Fruit fly (Drosophila melanogaster) whole organism, prepupa: ENCODE data around the gene CG13896.

Experiments used
- CG10631 ChIP-seq: fragments of 200-800 bp; sonication (Bioruptor generic); optimal IDR thresholded peaks from 2 replicates; lab custom pipeline; 2016; ENCODE audit warnings: missing biosample characterization, missing genetic modification characterization
- CG10669 ChIP-seq: fragments of 200-800 bp; sonication (Bioruptor generic); optimal IDR thresholded peaks from 3 replicates; lab custom pipeline; 2018; ENCODE audit warnings: missing biosample characterization, mild to moderate bottlenecking, missing genetic modification characterization, moderate library complexity
- CG11762 ChIP-seq: fragments of 200-800 bp; sonication (Bioruptor generic); optimal IDR thresholded peaks from 3 replicates; lab custom pipeline; 2016; ENCODE audit warnings: missing biosample characterization, missing genetic modification characterization; ENCODE audit not compliant: insufficient read depth
- CG11902 ChIP-seq: fragments of 200-800 bp; sonication (Bioruptor generic); optimal IDR thresholded peaks from 3 replicates; lab custom pipeline; 2016; ENCODE audit warnings: missing biosample characterization, missing genetic modification characterization
- CG15336 ChIP-seq: fragments of 200-800 bp; sonication (Bioruptor generic); IDR thresholded peaks from 2 replicates; pipeline ENCODE4 v1.3.6; 2022; ENCODE audit warnings: missing biosample characterization, missing genetic modification characterization
- CG1621 ChIP-seq: fragments of 200-800 bp; sonication (Bioruptor generic); optimal IDR thresholded peaks from 3 replicates; lab custom pipeline; 2018; ENCODE audit warnings: missing biosample characterization, mild to moderate bottlenecking, missing genetic modification characterization
- CG16779 ChIP-seq: fragments of 200-800 bp; sonication (Bioruptor generic); optimal IDR thresholded peaks from 3 replicates; lab custom pipeline; 2017; ENCODE audit warnings: missing biosample characterization, mild to moderate bottlenecking, missing genetic modification characterization
- CG3032 ChIP-seq: fragments of 200-800 bp; optimal IDR thresholded peaks from 2 replicates; lab custom pipeline; 2019; ENCODE audit warnings: missing biosample characterization, mild to moderate bottlenecking, missing genetic modification characterization, moderate library complexity
- CG31627 ChIP-seq: fragments of 200-800 bp; sonication (Bioruptor generic); optimal IDR thresholded peaks from 3 replicates; lab custom pipeline; 2016; ENCODE audit warnings: missing biosample characterization, missing genetic modification characterization
- CG34406 ChIP-seq: fragments of 200-800 bp; sonication (Bioruptor generic); optimal IDR thresholded peaks from 3 replicates; lab custom pipeline; 2016; ENCODE audit warnings: missing biosample characterization, missing genetic modification characterization
- CG3919 ChIP-seq: fragments of 200-800 bp; sonication (Bioruptor generic); optimal IDR thresholded peaks from 3 replicates; lab custom pipeline; 2016; ENCODE audit warnings: missing biosample characterization, missing genetic modification characterization
- CG4318 ChIP-seq: fragments of 200-800 bp; sonication (Bioruptor generic); optimal IDR thresholded peaks from 3 replicates; lab custom pipeline; 2017; ENCODE audit warnings: missing biosample characterization, mild to moderate bottlenecking, missing genetic modification characterization
- CG6163 ChIP-seq: fragments of 200-800 bp; sonication (Bioruptor generic); IDR thresholded peaks from 3 replicates; pipeline ENCODE4 v1.3.6; 2022; ENCODE audit warnings: missing biosample characterization, missing genetic modification characterization
- CG6276 ChIP-seq: fragments of 200-800 bp; sonication (Bioruptor generic); optimal IDR thresholded peaks from 2 replicates; lab custom pipeline; 2017; ENCODE audit warnings: missing biosample characterization, mild to moderate bottlenecking, missing genetic modification characterization
- CG6792 ChIP-seq: fragments of 200-800 bp; sonication (Bioruptor generic); optimal IDR thresholded peaks from 3 replicates; lab custom pipeline; 2016; ENCODE audit warnings: missing biosample characterization, missing genetic modification characterization
- CG6808 ChIP-seq: fragments of 200-800 bp; sonication (Bioruptor generic); optimal IDR thresholded peaks from 3 replicates; lab custom pipeline; 2017; ENCODE audit warnings: missing biosample characterization, missing genetic modification characterization, mild to moderate bottlenecking, moderate library complexity, missing genetic modification reagents
- CG6854 ChIP-seq: fragments of 200-800 bp; sonication (Bioruptor generic); optimal IDR thresholded peaks from 2 replicates; lab custom pipeline; 2017; ENCODE audit warnings: missing biosample characterization, mild to moderate bottlenecking, missing genetic modification characterization
- CG8119 ChIP-seq: fragments of 200-800 bp; sonication (Bioruptor generic); IDR thresholded peaks from 3 replicates; pipeline ENCODE4 v1.3.6; 2022; ENCODE audit warnings: missing biosample characterization, missing genetic modification characterization
- CG8319 ChIP-seq: fragments of 200-800 bp; sonication (Bioruptor generic); optimal IDR thresholded peaks from 3 replicates; lab custom pipeline; 2016; ENCODE audit warnings: missing biosample characterization, missing genetic modification characterization
- CG8632 ChIP-seq: fragments of 200-800 bp; sonication (Bioruptor generic); optimal IDR thresholded peaks from 3 replicates; lab custom pipeline; 2016; ENCODE audit warnings: missing biosample characterization, missing genetic modification characterization
- CG9139 ChIP-seq: fragments of 200-800 bp; sonication (Bioruptor generic); optimal IDR thresholded peaks from 3 replicates; lab custom pipeline; 2017; ENCODE audit warnings: missing biosample characterization, mild to moderate bottlenecking, missing genetic modification characterization
- Eip75B ChIP-seq: fragments of 200-800 bp; sonication (Bioruptor generic); optimal IDR thresholded peaks from 3 replicates; lab custom pipeline; 2016; ENCODE audit warnings: missing biosample characterization, missing genetic modification characterization
- Eip93F ChIP-seq: fragments of 200-800 bp; sonication (Bioruptor generic); optimal IDR thresholded peaks from 2 replicates; lab custom pipeline; 2016; ENCODE audit warnings: missing biosample characterization, mild to moderate bottlenecking, missing genetic modification characterization
- Ets21C ChIP-seq: fragments of 200-800 bp; sonication (Bioruptor generic); optimal IDR thresholded peaks from 3 replicates; lab custom pipeline; 2016; ENCODE audit warnings: missing biosample characterization, missing genetic modification characterization
- Ets96B ChIP-seq: fragments of 200-800 bp; optimal IDR thresholded peaks from 2 replicates; lab custom pipeline; 2019; ENCODE audit warnings: missing biosample characterization, mild to moderate bottlenecking, missing genetic modification characterization, moderate library complexity
- Gug ChIP-seq: fragments of 200-800 bp; sonication (Bioruptor generic); IDR thresholded peaks from 2 replicates; pipeline ENCODE4 v1.3.6; 2022; ENCODE audit warnings: missing biosample characterization, missing genetic modification characterization
- Hr38 ChIP-seq: sonication (Bioruptor generic); optimal IDR thresholded peaks from 2 replicates; lab custom pipeline; 2016; ENCODE audit warnings: missing biosample characterization, missing genetic modification characterization
- Hr4 ChIP-seq: fragments of 200-800 bp; sonication (Bioruptor generic); optimal IDR thresholded peaks from 3 replicates; lab custom pipeline; 2016; ENCODE audit warnings: missing biosample characterization, missing genetic modification characterization
- Met ChIP-seq: fragments of 200-800 bp; sonication (Bioruptor generic); optimal IDR thresholded peaks from 3 replicates; lab custom pipeline; 2016; ENCODE audit warnings: missing biosample characterization, missing genetic modification characterization
- OdsH ChIP-seq: fragments of 200-800 bp; sonication (Bioruptor generic); optimal IDR thresholded peaks from 3 replicates; lab custom pipeline; 2016; ENCODE audit warnings: missing biosample characterization, missing genetic modification characterization
- Smox ChIP-seq: fragments of 200-800 bp; sonication (Bioruptor generic); optimal IDR thresholded peaks from 3 replicates; lab custom pipeline; 2016; ENCODE audit warnings: missing biosample characterization, missing genetic modification characterization
- Sox102F ChIP-seq: fragments of 200-800 bp; sonication (Bioruptor generic); optimal IDR thresholded peaks from 2 replicates; lab custom pipeline; 2016; ENCODE audit warnings: missing biosample characterization, mild to moderate bottlenecking, missing genetic modification characterization
- Sox14 ChIP-seq: fragments of 200-800 bp; sonication (Bioruptor generic); optimal IDR thresholded peaks from 3 replicates; lab custom pipeline; 2016; ENCODE audit warnings: missing biosample characterization, missing genetic modification characterization
- achi ChIP-seq: fragments of 200-800 bp; sonication (Bioruptor generic); optimal IDR thresholded peaks from 3 replicates; lab custom pipeline; 2016; ENCODE audit warnings: missing biosample characterization, missing genetic modification characterization
- acj6 ChIP-seq: fragments of 200-800 bp; sonication (Bioruptor generic); optimal IDR thresholded peaks from 3 replicates; lab custom pipeline; 2016; ENCODE audit warnings: missing biosample characterization, missing genetic modification characterization
- cyc ChIP-seq: fragments of 200-800 bp; sonication (Bioruptor generic); optimal IDR thresholded peaks from 3 replicates; lab custom pipeline; 2016; ENCODE audit warnings: missing biosample characterization, missing genetic modification characterization
- dac ChIP-seq: fragments of 200-800 bp; sonication (Bioruptor generic); optimal IDR thresholded peaks from 2 replicates; lab custom pipeline; 2017; ENCODE audit warnings: missing biosample characterization, mild to moderate bottlenecking, missing genetic modification characterization
- dsx ChIP-seq: fragments of 200-800 bp; optimal IDR thresholded peaks from 3 replicates; lab custom pipeline; 2019; ENCODE audit warnings: missing biosample characterization, mild to moderate bottlenecking, missing genetic modification characterization, moderate library complexity; ENCODE audit not compliant: poor library complexity, severe bottlenecking
- eg ChIP-seq: fragments of 200-800 bp; sonication (Bioruptor generic); IDR thresholded peaks from 3 replicates; pipeline ENCODE4 v1.3.6; 2022; ENCODE audit warnings: missing biosample characterization, missing genetic modification characterization
- esn ChIP-seq: fragments of 200-800 bp; sonication (Bioruptor generic); optimal IDR thresholded peaks from 2 replicates; lab custom pipeline; 2016; ENCODE audit warnings: missing biosample characterization, mild to moderate bottlenecking, missing genetic modification characterization, moderate library complexity
- lz ChIP-seq: fragments of 200-800 bp; sonication (Bioruptor generic); optimal IDR thresholded peaks from 3 replicates; lab custom pipeline; 2016; ENCODE audit warnings: missing biosample characterization, missing genetic modification characterization
- pdm3 ChIP-seq: fragments of 200-800 bp; sonication (Bioruptor generic); optimal IDR thresholded peaks from 3 replicates; lab custom pipeline; 2016; ENCODE audit warnings: missing biosample characterization, missing genetic modification characterization
- salr ChIP-seq, 2 experiments: fragments of 200-800 bp; sonication (Bioruptor generic); optimal IDR thresholded peaks; 3 replicates each; lab custom pipeline; 2016 to 2018; ENCODE audit warnings: missing biosample characterization in 2 of 2, missing genetic modification characterization in 2 of 2, mild to moderate bottlenecking in 1 of 2
- spab ChIP-seq: fragments of 200-800 bp; sonication (Bioruptor generic); optimal IDR thresholded peaks from 2 replicates; lab custom pipeline; 2017; ENCODE audit warnings: missing biosample characterization, mild to moderate bottlenecking, missing genetic modification characterization, missing genetic modification reagents
- ss ChIP-seq, 2 experiments: fragments of 200-800 bp; sonication (Bioruptor generic); optimal IDR thresholded peaks; 2 replicates in 1 of 2; 3 replicates in 1 of 2; lab custom pipeline; 2017 to 2018; ENCODE audit warnings: mild to moderate bottlenecking in 2 of 2, missing biosample characterization in 2 of 2, missing genetic modification characterization in 2 of 2, moderate library complexity in 1 of 2
- svp ChIP-seq: fragments of 200-800 bp; sonication (Bioruptor generic); peaks from one replicate; lab custom pipeline; 2016; ENCODE audit warnings: missing biosample characterization, missing genetic modification characterization
- topi ChIP-seq: fragments of 200-800 bp; sonication (Bioruptor generic); optimal IDR thresholded peaks from 3 replicates; lab custom pipeline; 2016; ENCODE audit warnings: missing biosample characterization, missing genetic modification characterization
- vri ChIP-seq: fragments of 200-800 bp; sonication (Bioruptor generic); optimal IDR thresholded peaks from 3 replicates; lab custom pipeline; 2016; ENCODE audit warnings: missing biosample characterization, mild to moderate bottlenecking, missing genetic modification characterization

The CG13896 gene

DNA sequence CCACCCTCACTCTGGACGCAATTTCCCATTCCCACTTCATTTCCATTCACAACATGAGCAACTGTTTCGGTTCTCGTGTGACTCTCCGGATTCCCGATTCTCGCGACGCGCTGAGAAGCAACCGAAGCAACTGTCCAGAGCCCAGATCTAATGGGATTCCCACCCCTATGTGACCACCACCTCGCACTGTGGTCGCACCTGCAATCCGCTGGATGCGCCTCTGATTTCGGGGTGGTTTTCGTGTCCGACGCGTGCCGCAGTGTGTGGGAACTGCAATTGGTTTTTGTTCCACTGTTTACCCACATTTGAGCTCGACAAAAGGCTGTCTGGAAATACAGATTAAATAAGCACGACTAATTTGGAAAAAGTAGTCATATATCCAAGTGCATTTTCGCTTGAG lies 35.8 kb downstream of the CG13896 start:
- no peak for TF ChIP-seq lz (GFP tag; lab: Kevin White, UChicago)
- no peak for TF ChIP-seq CG6854
- no peak for TF ChIP-seq CG10669 (GFP tag; lab: Kevin White, UChicago)
- TF ChIP-seq CG15336 (GFP tag; lab: Robert Waterston, UW), result no peak
- no peak for TF ChIP-seq Eip93F
- no peak for TF ChIP-seq ss (GFP tag; optimal IDR thresholded peaks at IDR 0.05; lab: Kevin White, UChicago)
- TF ChIP-seq cyc, result no peak
- TF ChIP-seq spab (GFP tag; lab: Kevin White, UChicago), result no peak

DNA sequence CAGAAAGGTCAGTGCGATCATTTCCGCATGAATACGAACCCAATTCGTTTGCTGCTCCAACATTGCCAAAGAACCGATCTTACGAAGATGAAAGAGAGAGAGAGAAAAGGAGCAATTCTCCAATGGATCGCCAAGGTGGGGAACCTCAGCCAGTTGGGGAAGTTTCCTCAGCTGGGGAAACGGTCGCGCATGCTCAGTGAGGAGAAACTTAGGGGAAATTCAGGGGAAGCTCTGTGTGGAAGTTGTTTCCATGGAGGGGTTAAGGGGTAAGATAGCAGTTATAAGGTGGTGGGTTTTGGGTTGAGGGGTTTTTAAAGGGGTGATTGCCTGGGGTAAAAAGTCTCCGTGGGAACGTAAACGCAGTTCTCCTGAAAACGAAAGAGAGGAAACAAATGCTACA lies 38.3 kb downstream of the CG13896 start:
- TF ChIP-seq dsx (GFP tag; lab: Kevin White, UChicago) (peak; percentile 59), salr (GFP tag; optimal IDR thresholded peaks at IDR 0.05; lab: Kevin White, UChicago) (no peak)
- TF ChIP-seq, all 60 proteins: peak for 1

DNA sequence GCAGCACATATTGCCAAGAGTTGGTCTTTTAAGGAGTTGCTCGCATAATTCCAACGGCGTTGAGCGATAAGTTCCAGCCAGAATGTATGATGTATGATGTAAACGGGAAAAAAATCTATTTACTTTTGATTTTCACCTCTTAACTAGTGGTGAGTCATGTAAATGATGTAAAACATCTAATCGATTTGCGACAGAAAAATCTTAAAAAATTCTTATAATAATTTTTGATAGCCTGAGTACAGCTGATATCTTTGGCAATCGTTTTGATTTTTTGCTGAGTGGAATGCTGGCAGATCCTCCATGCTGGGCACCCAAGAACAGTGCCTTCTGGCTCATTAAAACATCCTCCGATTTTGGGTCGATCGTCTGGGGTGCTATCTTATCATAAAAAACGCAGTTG lies 45.1 kb downstream of the CG13896 start:
- TF ChIP-seq CG16779 (tag; lab: Kevin White, UChicago) (no peak), Smox (GFP tag; lab: Kevin White, UChicago) (peak; percentile 41), Hr38 (GFP tag; lab: Kevin White, UChicago) (no peak), CG6276 (no peak), CG8632 (GFP tag; lab: Kevin White, UChicago) (no peak), Hr4 (GFP tag; lab: Kevin White, UChicago) (no peak), dac (GFP tag; lab: Kevin White, UChicago) (no peak), CG1621 (tag; lab: Kevin White, UChicago) (no peak), svp (GFP tag; lab: Kevin White, UChicago) (peak; percentile 72), OdsH (GFP tag; lab: Kevin White, UChicago) (no peak), CG6792 (GFP tag; lab: Kevin White, UChicago) (no peak), CG8319 (GFP tag; lab: Kevin White, UChicago) (no peak), salr (GFP tag; optimal IDR thresholded peaks at IDR 0.05; lab: Kevin White, UChicago) (no peak), CG11902 (GFP tag; lab: Kevin White, UChicago) (no peak), topi (GFP tag; lab: Kevin White, UChicago) (peak; percentile 42), CG31627 (GFP tag; lab: Kevin White, UChicago) (peak; percentile 38), Sox14 (GFP tag; lab: Kevin White, UChicago) (peak; percentile 8), CG3032 (tag; lab: Kevin White, UChicago) (no peak), Ets21C (no peak), Eip75B (GFP tag; lab: Kevin White, UChicago) (no peak), Sox102F (GFP tag; lab: Kevin White, UChicago) (peak; percentile 34), CG8119 (GFP tag; lab: Robert Waterston, UW) (no peak), CG9139 (no peak), lz (GFP tag; lab: Kevin White, UChicago) (peak; percentile 22), CG4318 (no peak), CG6163 (GFP tag; lab: Robert Waterston, UW) (no peak), acj6 (no peak), CG10631 (GFP tag; lab: Kevin White, UChicago) (no peak), spab (GFP tag; lab: Kevin White, UChicago) (no peak), eg (GFP tag; lab: Robert Waterston, UW) (no peak), CG34406 (GFP tag; lab: Kevin White, UChicago) (no peak), CG10669 (GFP tag; lab: Kevin White, UChicago) (peak; percentile 15), achi (GFP tag; lab: Kevin White, UChicago) (no peak), vri (GFP tag; lab: Kevin White, UChicago) (peak; percentile 4), CG6808 (GFP tag; lab: Kevin White, UChicago) (peak; percentile 7), Met (GFP tag; lab: Kevin White, UChicago) (peak; percentile 54), Gug (no peak), Ets96B (peak; percentile 25), CG6854 (no peak), pdm3 (peak; percentile 11), CG11762 (no peak), esn (peak; percentile 53), CG15336 (GFP tag; lab: Robert Waterston, UW) (no peak), ss (GFP tag; optimal IDR thresholded peaks at IDR 0.05; lab: Kevin White, UChicago) (no peak), CG3919 (GFP tag; lab: Kevin White, UChicago) (peak; percentile 14)
